Worm (Caenorhabditis elegans): ENCODE results near the gene tsp-21.
A peak's percentile ranks its signal among the peaks of the same experiment; 100 is the strongest.

Gene tsp-21

DNA sequence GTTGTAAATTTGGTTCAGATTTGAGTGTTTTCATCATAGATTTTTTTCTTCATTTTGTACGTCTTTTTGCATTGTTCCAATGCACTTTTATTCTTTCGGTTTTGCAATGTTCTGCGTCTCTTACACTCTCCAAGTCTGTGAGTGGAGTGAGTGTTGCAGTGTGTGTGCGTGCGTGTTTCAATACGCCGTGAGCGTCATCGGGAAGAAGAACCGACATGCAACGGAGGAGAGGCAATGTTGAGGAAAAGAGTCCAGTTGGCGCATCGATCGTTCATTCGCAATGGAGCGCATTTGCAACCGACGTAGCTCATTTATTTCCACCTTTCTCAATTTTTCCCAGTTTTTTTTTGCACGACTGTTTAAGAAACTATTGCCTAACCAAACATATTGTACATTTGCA is 26.4 kb downstream of the tsp-21 start, which contains the start of gene ZC506.1 (continued):
- no peak for TF ChIP-seq ZK546.5 (tag; optimal IDR thresholded peaks at IDR 0.05)
- no peak for TF ChIP-seq nhr-67 (tag; optimal IDR thresholded peaks at IDR 0.05)
- TF ChIP-seq nhr-11 (tag; optimal IDR thresholded peaks at IDR 0.05): peak; percentile 67
- TF ChIP-seq fkh-2 (tag; optimal IDR thresholded peaks at IDR 0.05): peak; percentile 63
- TF ChIP-seq skn-1 (tag; optimal IDR thresholded peaks at IDR 0.05): peak; percentile 76
- peak; percentile 65 for TF ChIP-seq nhr-77 (tag; optimal IDR thresholded peaks at IDR 0.05)
- TF ChIP-seq nhr-12 (tag; optimal IDR thresholded peaks at IDR 0.05): no peak
- TF ChIP-seq zag-1 (tag; optimal IDR thresholded peaks at IDR 0.05): peak; percentile 38
- peak; percentile 87 for TF ChIP-seq tbx-2 (tag; optimal IDR thresholded peaks at IDR 0.05)
- TF ChIP-seq ama-1 (optimal IDR thresholded peaks at IDR 0.05): peak; percentile 16
- peak; percentile 92 for TF ChIP-seq lin-15B (tag; optimal IDR thresholded peaks at IDR 0.05)
- no peak for TF ChIP-seq ceh-9 (tag; optimal IDR thresholded peaks at IDR 0.05)
- TF ChIP-seq ztf-11 (tag; optimal IDR thresholded peaks at IDR 0.05): no peak
- peak; percentile 30 for TF ChIP-seq sea-2 (GFP tag; optimal IDR thresholded peaks at IDR 0.05)
- peak; percentile 74 for TF ChIP-seq ztf-4 (tag; optimal IDR thresholded peaks at IDR 0.05)
- peak; percentile 97 for TF ChIP-seq lsy-12 (tag; optimal IDR thresholded peaks at IDR 0.05)
- TF ChIP-seq nhr-43 (tag; optimal IDR thresholded peaks at IDR 0.05; ENCODE audit: poor library complexity, severe bottlenecking): peak; percentile 90

DNA sequence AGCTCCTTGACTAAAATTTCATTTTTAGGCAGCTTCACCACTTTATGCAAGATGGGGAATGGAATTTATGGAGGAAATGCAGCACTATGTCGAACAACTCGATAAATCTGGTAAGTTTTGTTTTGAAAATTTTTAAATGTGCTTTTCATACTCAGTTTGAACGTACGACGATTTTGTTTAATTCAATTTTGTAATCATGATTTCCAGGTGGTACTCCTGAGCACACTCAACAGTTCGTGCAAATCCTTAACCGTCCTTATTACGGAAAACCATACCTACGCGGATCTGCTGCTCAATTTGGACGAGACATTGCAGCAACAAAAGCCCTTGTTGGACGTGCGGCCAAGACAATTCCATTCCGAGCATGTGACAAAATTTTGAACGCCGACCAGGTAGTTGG is 30.4 kb downstream of the tsp-21 start:
- no peak for TF ChIP-seq fkh-2 (tag; optimal IDR thresholded peaks at IDR 0.05)
- no peak for TF ChIP-seq nhr-237 (tag; optimal IDR thresholded peaks at IDR 0.05)
- TF ChIP-seq ceh-16 (tag; optimal IDR thresholded peaks at IDR 0.05): no peak
- no peak for TF ChIP-seq nhr-43 (tag; optimal IDR thresholded peaks at IDR 0.05; ENCODE audit: poor library complexity, severe bottlenecking)
- no peak for TF ChIP-seq elt-2 (tag; optimal IDR thresholded peaks at IDR 0.05)
- TF ChIP-seq ZK546.5 (tag; optimal IDR thresholded peaks at IDR 0.05): no peak
- no peak for TF ChIP-seq ceh-9 (tag; optimal IDR thresholded peaks at IDR 0.05)
- no peak for TF ChIP-seq ztf-4 (tag; optimal IDR thresholded peaks at IDR 0.05)
- no peak for TF ChIP-seq mdl-1 (tag; optimal IDR thresholded peaks at IDR 0.05)
- TF ChIP-seq fkh-10 (GFP tag; optimal IDR thresholded peaks at IDR 0.05): no peak
- no peak for TF ChIP-seq egl-5 (tag; optimal IDR thresholded peaks at IDR 0.05)

DNA sequence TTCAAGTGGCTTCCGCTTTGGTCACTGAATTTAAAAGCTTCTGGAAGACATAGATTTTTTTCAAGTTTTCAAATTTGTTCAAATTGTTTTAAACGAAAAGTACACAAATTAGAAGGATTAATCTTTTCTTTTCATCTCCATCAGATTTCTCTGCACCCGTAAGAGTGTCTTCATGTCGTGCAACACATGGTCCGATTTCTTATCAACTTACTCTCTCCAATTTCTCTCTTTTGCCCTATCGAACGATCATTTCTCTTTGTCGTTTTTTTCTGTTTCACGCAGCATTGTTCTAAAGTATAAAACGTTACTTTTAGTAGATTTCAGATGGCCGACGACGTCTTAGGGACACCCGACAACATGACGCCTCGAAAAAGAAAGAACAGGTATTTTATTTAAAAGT is 33.1 kb downstream of the tsp-21 start, which contains the start of gene pssy-1:
TSS of gene pssy-1 (plus strand) at position 318 of the 400 bp plus-strand sequence.
- TF ChIP-seq mml-1 (tag; optimal IDR thresholded peaks at IDR 0.05) (no peak), ZK546.5 (tag; optimal IDR thresholded peaks at IDR 0.05) (no peak), nfya-1 (tag; optimal IDR thresholded peaks at IDR 0.05; ENCODE audit: insufficient read depth) (no peak), elt-1 (tag; optimal IDR thresholded peaks at IDR 0.05) (peak; percentile 26), ceh-82 (tag; optimal IDR thresholded peaks at IDR 0.05) (no peak), nhr-77 (tag; optimal IDR thresholded peaks at IDR 0.05) (no peak), nhr-25 (tag; optimal IDR thresholded peaks at IDR 0.05) (no peak), fkh-10 (GFP tag; optimal IDR thresholded peaks at IDR 0.05) (no peak)

DNA sequence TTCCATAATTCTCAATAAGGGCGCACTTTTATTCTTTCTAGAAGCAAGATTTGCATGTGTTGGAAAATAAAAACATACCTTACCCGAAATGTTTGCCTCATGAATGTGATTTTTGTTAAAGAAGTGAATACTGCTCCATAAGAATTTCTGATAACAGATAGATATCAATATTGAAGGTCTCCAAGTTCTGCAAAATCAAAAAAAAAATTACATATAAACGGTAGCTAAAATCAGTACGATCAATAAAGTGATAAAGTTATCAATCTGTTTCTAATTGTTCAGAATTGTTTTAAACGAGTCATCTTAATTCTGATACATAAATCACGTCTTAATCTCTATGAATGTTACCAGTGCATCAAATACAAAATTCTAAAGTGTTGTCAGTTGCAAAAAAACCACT is 44.0 kb downstream of the tsp-21 start, which contains the start of gene mgl-1:
TSS of gene mgl-1 (minus strand) at position 101 of the 400 bp plus-strand sequence.
- TF ChIP-seq ztf-4 (tag; optimal IDR thresholded peaks at IDR 0.05) (no peak), nhr-77 (tag; optimal IDR thresholded peaks at IDR 0.05) (no peak), elt-2 (tag; optimal IDR thresholded peaks at IDR 0.05) (no peak)

DNA sequence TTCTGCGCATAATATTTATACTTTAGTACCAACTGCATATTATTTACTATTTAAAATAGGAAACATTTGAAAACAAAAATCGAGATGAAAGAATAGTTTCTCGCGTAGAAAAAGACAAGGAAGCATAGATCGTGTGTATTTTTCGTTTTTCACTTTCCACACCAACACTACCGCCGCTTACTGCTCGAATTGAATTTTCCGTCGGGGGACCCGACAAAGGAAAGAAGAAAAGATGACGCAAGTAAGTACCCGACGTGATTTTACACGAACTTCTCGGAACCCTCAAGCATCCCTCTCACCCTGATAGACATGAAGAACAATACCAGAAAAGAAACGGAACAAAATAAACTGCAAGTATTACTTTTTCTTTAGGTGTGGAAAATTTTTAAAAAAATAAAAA is 49.1 kb downstream of the tsp-21 start:
- no peak for TF ChIP-seq R02D3.7 (tag; optimal IDR thresholded peaks at IDR 0.05)
- TF ChIP-seq fkh-10 (GFP tag; optimal IDR thresholded peaks at IDR 0.05): peak; percentile 73

DNA sequence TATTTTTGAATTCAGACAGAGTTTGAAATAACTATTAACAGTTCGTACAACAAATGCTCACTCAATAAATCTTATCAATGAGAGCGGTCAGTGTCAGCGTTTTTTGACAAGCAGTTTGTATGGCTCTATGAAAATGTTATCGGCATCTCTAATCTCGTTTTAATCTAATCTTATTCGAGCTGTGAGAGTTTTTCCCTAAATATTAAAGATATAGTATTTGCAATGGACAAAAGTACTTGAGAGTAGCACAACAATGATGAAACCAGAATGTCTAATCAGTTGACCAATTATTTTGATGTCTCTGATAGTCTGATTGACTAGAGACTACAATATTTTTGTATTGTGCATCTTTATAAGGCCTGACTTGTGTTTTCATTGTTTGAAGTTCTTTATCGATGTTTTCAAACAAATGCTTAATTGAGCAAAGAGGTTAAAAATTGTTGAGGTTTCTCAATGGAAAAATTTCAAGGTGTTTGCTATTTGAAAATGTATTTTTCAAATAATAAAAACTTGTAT is 52.8 kb downstream of the tsp-21 start, which contains the start of gene F19C6.5:
TSS of gene F19C6.5 (minus strand) at position 51 of the 516 bp plus-strand sequence.
- TF ChIP-seq pqm-1 (tag; optimal IDR thresholded peaks at IDR 0.05): peak; percentile 70
- TF ChIP-seq nhr-67 (tag; optimal IDR thresholded peaks at IDR 0.05): no peak
- peak; percentile 68 for TF ChIP-seq elt-2 (tag; optimal IDR thresholded peaks at IDR 0.05)
